Worm (Caenorhabditis elegans) whole organism, mixed stage, embryonic: ENCODE results near the gene F40E12.1.

Source experiments
- ceh-39 ChIP-seq: fragments of 150-350 bp; optimal IDR thresholded peaks from 2 replicates; lab custom pipeline; 2014; ENCODE audit warnings: missing biosample characterization, missing genetic modification characterization
- flh-1 ChIP-seq: fragments of 200-800 bp; sonication (Bioruptor generic); optimal IDR thresholded peaks from 2 replicates; lab custom pipeline; 2018; ENCODE audit warnings: mild to moderate bottlenecking, missing genetic modification characterization, moderate library complexity, missing compliant biosample characterization
- lsy-2 ChIP-seq: fragments of 150-350 bp; optimal IDR thresholded peaks from 2 replicates; lab custom pipeline; 2014; ENCODE audit warnings: missing biosample characterization, missing genetic modification characterization
- nhr-237 ChIP-seq: fragments of 150-350 bp; optimal IDR thresholded peaks from 2 replicates; lab custom pipeline; 2014; ENCODE audit warnings: missing biosample characterization, missing genetic modification characterization
- nhr-28 ChIP-seq: fragments of 150-350 bp; optimal IDR thresholded peaks from 2 replicates; lab custom pipeline; 2014; ENCODE audit warnings: missing biosample characterization, missing genetic modification characterization
- snpc-4 ChIP-seq: fragments of 150-350 bp; optimal IDR thresholded peaks from 2 replicates; lab custom pipeline; 2014; ENCODE audit warnings: missing biosample characterization, missing genetic modification characterization
- unc-120 ChIP-seq: sonication (generic microtip); optimal IDR thresholded peaks from 2 replicates; lab custom pipeline; 2017; ENCODE audit warnings: missing genetic modification characterization, missing compliant biosample characterization; ENCODE audit not compliant: poor library complexity, severe bottlenecking
- unc-62 ChIP-seq: fragments of 150-350 bp; optimal IDR thresholded peaks from 2 replicates; lab custom pipeline; 2014; ENCODE audit warnings: missing biosample characterization, missing genetic modification reagents, missing genetic modification characterization

DNA sequence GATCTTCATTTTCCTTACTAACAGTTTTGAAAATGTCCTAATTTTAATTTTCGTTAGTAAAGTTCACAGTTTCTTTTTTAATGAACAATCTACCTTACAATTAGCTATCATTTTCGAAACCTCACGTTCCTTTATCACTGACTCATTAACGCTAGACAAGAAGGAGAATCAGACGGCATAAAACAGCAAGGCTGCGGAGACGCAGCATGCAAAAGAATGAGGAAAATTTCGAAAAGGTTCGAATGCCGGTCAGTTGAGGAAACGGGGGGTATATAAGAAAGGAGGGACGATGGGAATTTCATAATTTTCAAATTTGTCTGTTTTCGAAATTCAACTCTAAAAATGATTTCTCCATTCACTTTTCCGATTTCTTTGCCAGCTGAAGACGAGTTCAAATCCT, 44.3 kb downstream of the F40E12.1 start, which contains the start of gene F19B10.13:
- TF ChIP-seq nhr-237 (tag; lab: Kevin White, UChicago) (no peak), ceh-39 (no peak), snpc-4 (tag; lab: Kevin White, UChicago) (no peak), lsy-2 (no peak), unc-120 (tag; lab: Kevin White, UChicago) (no peak), unc-62 (GFP tag; lab: Kevin White, UChicago) (no peak), nhr-28 (tag; lab: Kevin White, UChicago) (no peak), flh-1 (GFP tag; lab: Kevin White, UChicago) (no peak)
